Worm (Caenorhabditis elegans) whole organism, early embryonic: ENCODE measurements around the gene Y38H8A.2.

Experiments used
- F13C5.2 ChIP-seq: sonication (generic microtip); optimal IDR thresholded peaks from 2 replicates; lab custom pipeline; 2017; ENCODE audit warnings: mild to moderate bottlenecking, missing genetic modification characterization, inconsistent platforms, missing compliant biosample characterization
- aly-1 ChIP-seq: sonication (generic microtip); optimal IDR thresholded peaks from 2 replicates; lab custom pipeline; 2016; ENCODE audit warnings: missing genetic modification characterization, missing compliant biosample characterization
- ama-1 ChIP-seq: fragments of 150-350 bp; optimal IDR thresholded peaks from 2 replicates; lab custom pipeline; 2014
- ceh-13 ChIP-seq: fragments of 200-800 bp; sonication (Bioruptor generic); optimal IDR thresholded peaks from 2 replicates; lab custom pipeline; 2018; ENCODE audit warnings: mild to moderate bottlenecking, missing genetic modification characterization, missing compliant biosample characterization
- ceh-36 ChIP-seq: sonication (generic microtip); optimal IDR thresholded peaks from 2 replicates; lab custom pipeline; 2016; ENCODE audit warnings: missing genetic modification characterization, inconsistent platforms, missing compliant biosample characterization
- flt-1 ChIP-seq: fragments of 200-800 bp; sonication (Bioruptor generic); IDR thresholded peaks from 2 replicates; pipeline ENCODE4 v1.3.6; 2022; ENCODE audit warnings: missing genetic modification characterization, missing compliant biosample characterization
- pes-1 ChIP-seq: fragments of 200-800 bp; sonication (Bioruptor generic); IDR thresholded peaks from 2 replicates; pipeline ENCODE4 v1.3.6; 2022; ENCODE audit warnings: missing genetic modification reagents, missing genetic modification characterization, missing compliant biosample characterization
- scrt-1 ChIP-seq: fragments of 200-800 bp; sonication (Bioruptor generic); IDR thresholded peaks from 2 replicates; pipeline ENCODE4 v1.3.6; 2022; ENCODE audit warnings: missing genetic modification characterization, missing compliant biosample characterization
- sea-1 ChIP-seq: fragments of 200-800 bp; sonication (Bioruptor generic); conservative IDR thresholded peaks from 2 replicates; pipeline ENCODE4 v1.3.6; 2022; ENCODE audit warnings: missing genetic modification characterization, missing compliant biosample characterization
- tbx-37 ChIP-seq: fragments of 200-800 bp; sonication (Bioruptor generic); conservative IDR thresholded peaks from 2 replicates; pipeline ENCODE4 v1.3.6; 2022; ENCODE audit warnings: missing genetic modification reagents, missing genetic modification characterization, missing compliant biosample characterization
- tra-4 ChIP-seq: sonication (generic microtip); optimal IDR thresholded peaks from 2 replicates; lab custom pipeline; 2017; ENCODE audit warnings: missing genetic modification characterization, missing compliant biosample characterization

- TF ChIP-seq tbx-37 (GFP tag; lab: Robert Waterston, UW): no peak
- TF ChIP-seq ceh-36: no peak
- TF ChIP-seq ama-1 (lab: Kevin White, UChicago): no peak
- no peak for TF ChIP-seq flt-1 (GFP tag; lab: Robert Waterston, UW)
- TF ChIP-seq aly-1: no peak
- TF ChIP-seq sea-1 (GFP tag; lab: Robert Waterston, UW): no peak
- no peak for TF ChIP-seq F13C5.2
- no peak for TF ChIP-seq pes-1
- TF ChIP-seq scrt-1: no peak
- no peak for TF ChIP-seq tra-4 (tag; lab: Kevin White, UChicago)
- no peak for TF ChIP-seq ceh-13 (GFP tag; lab: Kevin White, UChicago)
These were observed 30.9 kb downstream of the Y38H8A.2 start, which contains the start of gene seld-1 for ce11 chrIV:13505144-13505543.
